Fruit fly (Drosophila melanogaster) whole organism, pupa: ENCODE results near the gene CG6067.

Experiments used
- CG14655 ChIP-seq: fragments of 200-800 bp; sonication (Bioruptor generic); optimal IDR thresholded peaks from 3 replicates; lab custom pipeline; 2017; ENCODE audit warnings: mild to moderate bottlenecking, missing biosample characterization, missing genetic modification reagents, missing genetic modification characterization
- CG15710 ChIP-seq: fragments of 200-800 bp; sonication (Bioruptor generic); optimal IDR thresholded peaks from 2 replicates; lab custom pipeline; 2018; ENCODE audit warnings: missing biosample characterization, mild to moderate bottlenecking, missing genetic modification characterization, moderate library complexity
- CG32121 ChIP-seq: fragments of 200-800 bp; sonication (Bioruptor generic); IDR thresholded peaks from 2 replicates; pipeline ENCODE4 v1.3.6; 2022; ENCODE audit warnings: missing biosample characterization, missing genetic modification characterization
- CG8301 ChIP-seq: fragments of 200-800 bp; sonication (Bioruptor generic); optimal IDR thresholded peaks from 2 replicates; lab custom pipeline; 2018; ENCODE audit warnings: missing biosample characterization, mild to moderate bottlenecking, missing genetic modification characterization
- D1 ChIP-seq: fragments of 200-800 bp; sonication (Bioruptor generic); optimal IDR thresholded peaks from 2 replicates; lab custom pipeline; 2018; ENCODE audit warnings: missing biosample characterization, mild to moderate bottlenecking, missing genetic modification characterization, moderate library complexity
- EcR ChIP-seq: fragments of 200-800 bp; sonication (Bioruptor generic); optimal IDR thresholded peaks from 3 replicates; lab custom pipeline; 2019; ENCODE audit warnings: missing biosample characterization, missing genetic modification characterization, mild to moderate bottlenecking, moderate library complexity, missing genetic modification reagents
- Pif1B ChIP-seq: fragments of 200-800 bp; sonication (Bioruptor generic); optimal IDR thresholded peaks from 3 replicates; lab custom pipeline; 2016; ENCODE audit warnings: missing biosample characterization, missing genetic modification characterization
- Snoo ChIP-seq: fragments of 200-800 bp; sonication (Bioruptor generic); optimal IDR thresholded peaks from 3 replicates; lab custom pipeline; 2017; ENCODE audit warnings: missing biosample characterization, mild to moderate bottlenecking, missing genetic modification characterization, inconsistent platforms
- rn ChIP-seq: fragments of 200-800 bp; sonication (Bioruptor generic); IDR thresholded peaks from 2 replicates; pipeline ENCODE4 v1.3.6; 2022; ENCODE audit warnings: missing biosample characterization, missing genetic modification characterization

DNA sequence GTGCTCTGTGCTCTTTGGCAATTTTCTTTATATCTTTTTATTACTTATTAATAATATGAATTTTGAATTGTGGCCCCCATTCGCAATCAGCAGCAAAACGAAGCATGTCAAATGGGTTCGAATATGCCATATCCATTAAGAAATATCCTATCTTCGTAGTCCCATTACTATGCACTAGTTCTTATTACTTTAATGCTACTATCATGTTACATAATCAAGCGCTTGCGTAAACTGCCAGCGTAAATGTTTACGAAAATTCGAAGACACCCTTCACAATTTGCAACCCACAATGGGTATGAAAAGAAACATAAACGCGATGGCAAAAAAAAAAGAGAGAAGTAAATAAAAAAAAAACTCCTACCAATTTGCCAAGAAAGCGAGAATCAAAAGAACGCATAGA, 28.7 kb upstream of the CG6067 start:
- TF ChIP-seq Pif1B (GFP tag; lab: Kevin White, UChicago) (peak; percentile 57), rn (GFP tag; lab: Robert Waterston, UW) (no peak), EcR (no peak), CG32121 (peak; percentile 49; the same call in 1 of the 2 replicates), D1 (tag; lab: Kevin White, UChicago) (no peak), CG8301 (tag; lab: Kevin White, UChicago) (peak; percentile 72), CG14655 (peak; percentile 77), Snoo (no peak), CG15710 (tag; lab: Kevin White, UChicago) (peak; percentile 62)
